Worm (Caenorhabditis elegans): Measurements from ENCODE around the gene zig-13.

ce11 chrIII:130650-131049 is 25.9 kb downstream of the zig-13 start, which contains the start of the genes nhr-280 and C29F9.2:
- TF ChIP-seq lin-15B (tag; optimal IDR thresholded peaks at IDR 0.05) (no peak), ceh-82 (tag; optimal IDR thresholded peaks at IDR 0.05) (no peak), ceh-9 (tag; optimal IDR thresholded peaks at IDR 0.05) (no peak), lin-39 (tag; optimal IDR thresholded peaks at IDR 0.05) (no peak), jun-1 (tag; optimal IDR thresholded peaks at IDR 0.05) (no peak), fos-1 (tag; optimal IDR thresholded peaks at IDR 0.05) (no peak)
